Fruit fly (Drosophila melanogaster) whole organism: ENCODE results near the gene CG17078.

ENCODE experiments used
- CG8478 ChIP-seq: fragments of >200 bp; optimal IDR thresholded peaks from 2 replicates; lab custom pipeline; 2018; ENCODE audit warnings: inconsistent platforms
- Dll ChIP-seq: fragments of >200 bp; optimal IDR thresholded peaks from 2 replicates; lab custom pipeline; 2017
- EcR ChIP-seq, 2 experiments: fragments of >200 bp; optimal IDR thresholded peaks; 2 replicates each; lab custom pipeline; 2017; ENCODE audit warnings: missing biosample characterization in 2 of 2, missing genetic modification characterization in 2 of 2, missing genetic modification reagents in 2 of 2
- pan ChIP-seq: fragments of >200 bp; optimal IDR thresholded peaks from 2 replicates; lab custom pipeline; 2017
- psq ChIP-seq: fragments of >200 bp; optimal IDR thresholded peaks from 2 replicates; lab custom pipeline; 2017
- usp ChIP-seq: fragments of >200 bp; optimal IDR thresholded peaks from 2 replicates; lab custom pipeline; 2017; ENCODE audit warnings: missing biosample characterization, missing genetic modification characterization, mixed read lengths

Gene CG17078

dm6 chr2L:249048-249825 lies 28.8 kb downstream of the CG17078 start:
- peak; percentile 91 for TF ChIP-seq Dll (lab: Kevin White, UChicago)
- TF ChIP-seq EcR (GFP tag; optimal IDR thresholded peaks at IDR 0.05; lab: Kevin White, UChicago) = no peak

dm6 chr2L:248592-248991 lies 29.4 kb downstream of the CG17078 start:
- TF ChIP-seq psq (no peak), pan (no peak), usp (GFP tag; lab: Kevin White, UChicago) (no peak), EcR (GFP tag; optimal IDR thresholded peaks at IDR 0.05; lab: Kevin White, UChicago) (no peak), CG8478 (no peak), Dll (lab: Kevin White, UChicago) (no peak)

dm6 chr2L:247845-248473 lies 30.1 kb downstream of the CG17078 start:
- no peak for TF ChIP-seq Dll (lab: Kevin White, UChicago)
- no peak for TF ChIP-seq usp (GFP tag; lab: Kevin White, UChicago)
- TF ChIP-seq EcR (GFP tag; optimal IDR thresholded peaks at IDR 0.05; lab: Kevin White, UChicago) = no peak
- TF ChIP-seq CG8478 = no peak
- no peak for TF ChIP-seq psq
- TF ChIP-seq pan = no peak

- TF ChIP-seq pan = no peak
- TF ChIP-seq Dll (lab: Kevin White, UChicago) = no peak
- TF ChIP-seq CG8478 = no peak
- TF ChIP-seq psq = no peak
- no peak for TF ChIP-seq EcR (GFP tag; optimal IDR thresholded peaks at IDR 0.05; lab: Kevin White, UChicago)
- TF ChIP-seq usp (GFP tag; lab: Kevin White, UChicago) = no peak
These were observed 30.6 kb downstream of the CG17078 start for dm6 chr2L:247432-247831.

dm6 chr2L:246656-247340 lies 31.2 kb downstream of the CG17078 start:
- no peak for TF ChIP-seq psq
- TF ChIP-seq Dll (lab: Kevin White, UChicago) = peak; percentile 79

dm6 chr2L:244559-244958 lies 33.5 kb downstream of the CG17078 start:
- TF ChIP-seq EcR (GFP tag; optimal IDR thresholded peaks at IDR 0.05; lab: Kevin White, UChicago) (no peak), psq (no peak), Dll (lab: Kevin White, UChicago) (no peak), usp (GFP tag; lab: Kevin White, UChicago) (no peak), pan (no peak), CG8478 (no peak)

- TF ChIP-seq Dll (lab: Kevin White, UChicago) (no peak), usp (GFP tag; lab: Kevin White, UChicago) (no peak), CG8478 (no peak), pan (no peak), psq (no peak), EcR (GFP tag; optimal IDR thresholded peaks at IDR 0.05; lab: Kevin White, UChicago) (no peak)
These were observed 34.2 kb downstream of the CG17078 start for dm6 chr2L:243819-244218.

- TF ChIP-seq CG8478 (no peak), pan (no peak), usp (GFP tag; lab: Kevin White, UChicago) (no peak), psq (no peak), Dll (lab: Kevin White, UChicago) (no peak), EcR (GFP tag; optimal IDR thresholded peaks at IDR 0.05; lab: Kevin White, UChicago) (no peak)
These were observed 34.9 kb downstream of the CG17078 start for dm6 chr2L:243123-243522.

- TF ChIP-seq pan = no peak
- no peak for TF ChIP-seq Dll (lab: Kevin White, UChicago)
- no peak for TF ChIP-seq psq
- TF ChIP-seq usp (GFP tag; lab: Kevin White, UChicago) = no peak
- no peak for TF ChIP-seq CG8478
These were observed 36.6 kb downstream of the CG17078 start for dm6 chr2L:241415-241814.

- TF ChIP-seq psq = no peak
- TF ChIP-seq pan = no peak
- TF ChIP-seq Dll (lab: Kevin White, UChicago) = no peak
- no peak for TF ChIP-seq EcR (GFP tag; optimal IDR thresholded peaks at IDR 0.05; lab: Kevin White, UChicago)
- TF ChIP-seq usp (GFP tag; lab: Kevin White, UChicago) = no peak
- no peak for TF ChIP-seq CG8478
These were observed 37.8 kb downstream of the CG17078 start for dm6 chr2L:240176-240769.

dm6 chr2L:232187-232586 lies 45.8 kb downstream of the CG17078 start, which contains the start of gene CG13693:
Gene CG13693, plus strand, starts transcription at chr2L:232487.
- TF ChIP-seq pan = no peak
- no peak for TF ChIP-seq CG8478
- TF ChIP-seq EcR (GFP tag; optimal IDR thresholded peaks at IDR 0.05; lab: Kevin White, UChicago) = no peak

dm6 chr2L:228246-228645 lies 49.8 kb downstream of the CG17078 start:
- TF ChIP-seq psq (no peak), CG8478 (no peak), Dll (lab: Kevin White, UChicago) (no peak), usp (GFP tag; lab: Kevin White, UChicago) (no peak), pan (no peak), EcR (GFP tag; optimal IDR thresholded peaks at IDR 0.05; lab: Kevin White, UChicago) (no peak)
